Worm (Caenorhabditis elegans): ENCODE data around the gene T10B10.4.

Gene T10B10.4

DNA sequence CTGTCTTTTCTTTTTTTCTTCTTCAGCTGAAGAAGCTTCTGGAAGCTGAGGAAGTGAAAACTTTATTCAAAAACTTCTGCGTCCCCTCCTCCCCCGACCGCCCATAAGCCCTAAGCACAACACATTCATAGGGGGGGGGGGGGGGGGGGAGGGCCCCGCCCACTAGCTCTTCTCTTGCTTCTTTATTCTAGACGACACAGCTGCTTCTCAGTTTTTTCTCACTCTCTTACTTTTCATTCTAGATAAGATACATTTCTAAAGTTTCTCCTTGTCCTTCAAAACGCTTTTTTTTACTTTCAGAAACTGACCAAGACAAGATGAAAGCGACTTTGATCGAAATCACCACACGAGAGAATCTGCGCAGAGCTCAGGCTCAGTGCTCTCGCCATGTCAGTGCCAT lies at the start of gene T10B10.4:
Gene T10B10.4 (plus strand): TSS at position 301 of the 400 bp plus-strand sequence.
- TF ChIP-seq unc-62 (GFP tag; optimal IDR thresholded peaks at IDR 0.05): no peak

DNA sequence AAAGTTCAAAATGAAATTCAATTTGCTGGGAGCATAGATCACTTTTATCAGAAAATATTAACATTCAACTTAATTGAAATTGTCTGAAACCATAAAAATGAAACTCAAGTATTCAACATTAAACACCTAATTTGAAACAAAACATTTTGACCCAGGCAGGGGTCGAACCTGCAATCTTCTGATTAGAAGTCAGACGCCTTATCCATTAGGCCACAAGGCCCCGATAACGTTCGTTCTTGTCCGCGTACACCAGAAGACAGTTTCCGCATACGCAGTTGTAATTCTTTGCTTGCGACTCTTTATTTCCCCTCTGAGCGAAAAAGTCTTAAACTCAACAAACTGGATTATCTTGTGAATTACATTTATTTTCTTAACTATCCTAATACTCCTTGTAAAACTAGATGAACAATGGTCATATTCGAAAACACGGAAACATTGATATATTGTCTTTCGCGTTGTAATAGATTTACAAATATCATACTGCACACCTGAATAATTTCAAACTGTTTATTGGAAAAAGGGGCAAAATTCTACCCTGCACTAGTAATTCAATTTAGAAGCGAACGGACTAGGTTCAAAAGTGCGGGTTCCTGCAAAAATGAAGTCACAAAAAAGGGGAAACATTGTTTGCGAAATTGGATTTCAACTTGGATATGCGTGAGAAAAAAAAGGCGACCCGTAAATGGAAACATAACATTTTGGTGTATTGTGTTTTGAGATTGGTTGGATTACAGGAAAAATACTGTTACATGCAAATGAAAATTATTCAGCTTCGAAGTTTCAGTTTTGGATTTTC lies 43.3 kb upstream of the T10B10.4 start:
- no peak for TF ChIP-seq unc-62 (GFP tag; optimal IDR thresholded peaks at IDR 0.05)

DNA sequence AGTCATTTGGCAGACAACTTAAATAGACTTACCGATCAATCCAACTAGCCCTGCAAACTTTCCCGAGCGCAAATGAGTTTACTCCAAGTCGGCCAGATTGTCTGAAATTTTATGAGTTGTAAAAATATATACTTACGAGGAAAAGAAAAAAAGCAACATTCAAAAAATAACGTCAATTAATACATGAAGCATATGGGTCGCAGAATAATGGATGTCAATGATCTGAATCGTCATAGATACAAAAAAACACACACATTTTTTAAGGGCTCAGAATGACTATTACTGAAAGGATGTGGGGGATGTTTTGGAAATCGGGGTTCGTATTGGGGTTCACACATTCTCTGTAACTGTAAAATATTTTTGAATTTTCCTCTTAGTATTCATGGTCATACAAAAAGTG lies 42.3 kb upstream of the T10B10.4 start, which contains the start of gene unc-7:
Gene unc-7 (minus strand): TSS at position 101 of the 400 bp plus-strand sequence.
- TF ChIP-seq unc-62 (GFP tag; optimal IDR thresholded peaks at IDR 0.05): no peak

DNA sequence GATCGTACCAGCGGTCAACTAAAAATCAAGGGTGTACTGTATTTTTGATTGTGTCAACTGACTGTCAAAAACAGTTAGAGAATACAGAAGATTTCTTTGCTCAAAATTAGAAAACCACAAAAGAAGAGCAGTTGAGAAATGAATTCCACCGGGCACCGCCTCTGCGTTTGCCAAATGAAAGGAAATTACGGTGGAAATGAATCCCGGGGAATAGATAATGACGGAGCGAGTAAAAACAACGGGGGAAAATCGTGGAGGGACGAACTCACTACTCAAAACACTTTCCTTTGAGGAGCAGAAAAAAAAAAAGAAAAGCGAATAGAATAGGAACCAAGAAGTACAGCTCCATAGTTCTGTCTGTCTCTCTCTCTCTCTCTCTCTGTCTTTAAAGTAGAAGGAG lies 41.5 kb upstream of the T10B10.4 start:
- no peak for TF ChIP-seq unc-62 (GFP tag; optimal IDR thresholded peaks at IDR 0.05)

DNA sequence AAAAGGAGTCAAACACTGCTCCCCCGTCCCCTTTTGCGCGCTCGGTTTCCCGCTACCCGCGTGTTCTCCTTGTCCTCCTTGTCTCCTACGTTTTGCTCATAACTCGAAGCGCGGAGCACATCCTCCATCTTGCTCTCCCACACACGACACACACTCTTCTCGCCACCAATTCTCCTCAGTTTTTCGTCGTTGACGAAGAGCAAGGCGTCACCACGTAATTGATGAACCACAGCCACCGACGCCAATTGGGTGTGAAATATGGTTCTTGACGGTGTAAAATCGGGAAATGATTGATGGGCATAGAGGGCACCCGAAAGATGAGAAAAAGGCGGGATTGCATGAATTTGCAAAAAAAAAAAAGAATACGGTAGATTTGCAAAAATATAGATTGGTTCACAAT lies 41.1 kb upstream of the T10B10.4 start:
- TF ChIP-seq unc-62 (GFP tag; optimal IDR thresholded peaks at IDR 0.05): no peak

DNA sequence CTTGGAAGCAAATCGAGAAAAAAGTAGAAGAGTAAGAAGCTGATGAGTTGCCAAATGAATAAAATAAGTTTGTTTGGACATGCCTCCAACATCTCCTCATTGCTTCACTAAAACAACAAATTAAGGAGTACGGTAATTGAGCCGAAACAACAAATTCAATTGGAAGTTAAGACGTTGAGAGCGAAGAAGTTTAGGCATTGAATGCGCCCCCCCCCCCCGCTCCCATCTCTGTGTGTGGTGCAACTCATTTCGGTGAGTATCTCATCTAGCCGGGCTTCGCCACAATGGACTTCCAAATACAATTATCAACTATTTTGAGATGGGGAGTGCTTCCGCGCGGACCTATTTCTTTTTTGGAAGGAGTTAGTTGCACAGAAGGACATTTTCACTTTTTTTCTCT lies 34.9 kb upstream of the T10B10.4 start:
- TF ChIP-seq unc-62 (GFP tag; optimal IDR thresholded peaks at IDR 0.05): no peak

DNA sequence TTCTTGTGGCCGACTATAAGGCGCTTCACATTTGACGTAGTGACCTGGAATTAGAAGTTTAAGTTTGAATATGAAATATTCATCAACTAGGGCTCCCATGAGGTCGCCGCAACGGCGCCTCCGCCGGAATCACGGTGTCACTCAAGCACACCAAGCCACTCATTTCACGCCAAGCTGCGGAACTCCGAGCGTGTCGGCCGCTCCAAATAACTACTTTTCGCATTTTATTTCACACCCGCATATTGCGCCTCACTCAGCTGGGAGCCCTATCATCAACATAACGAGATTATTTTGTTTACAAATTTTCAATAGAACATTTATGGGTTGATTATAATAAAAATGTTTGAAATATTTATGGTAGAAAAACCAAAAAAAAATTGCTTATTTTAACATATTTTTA lies 32.1 kb upstream of the T10B10.4 start:
- no peak for TF ChIP-seq unc-62 (GFP tag; optimal IDR thresholded peaks at IDR 0.05)

DNA sequence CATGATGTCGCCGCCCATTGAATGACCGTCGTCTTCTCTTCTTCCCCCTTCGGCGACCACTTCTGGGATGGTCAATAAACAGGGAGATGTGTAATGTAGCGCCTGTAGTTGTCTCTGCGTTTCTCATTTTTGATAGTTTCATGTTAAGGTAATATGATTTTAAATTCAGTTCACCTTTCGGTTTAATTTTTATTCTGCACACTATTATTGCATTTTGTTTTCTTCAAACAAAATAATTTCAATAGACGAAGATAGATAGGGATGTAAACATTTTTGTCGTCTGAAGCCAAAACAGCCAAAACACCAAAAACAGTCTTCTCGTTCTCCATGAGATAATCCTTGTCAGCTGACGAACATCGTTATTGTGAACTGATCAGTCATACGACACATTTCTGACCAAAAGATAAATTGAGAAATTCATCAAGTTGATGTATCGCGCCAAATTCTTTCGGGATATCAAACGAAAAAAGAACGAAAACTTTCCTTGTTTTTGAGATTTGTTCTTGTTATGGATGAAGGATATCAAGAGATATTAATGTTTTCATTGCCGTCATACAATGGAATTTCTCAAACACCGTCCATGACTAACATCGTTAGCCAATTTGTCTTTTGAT lies 31.1 kb upstream of the T10B10.4 start, which contains the start of gene C11G10.1:
Gene C11G10.1 (minus strand): TSS at position 51 of the 614 bp plus-strand sequence.
- no peak for TF ChIP-seq unc-62 (GFP tag; optimal IDR thresholded peaks at IDR 0.05)

DNA sequence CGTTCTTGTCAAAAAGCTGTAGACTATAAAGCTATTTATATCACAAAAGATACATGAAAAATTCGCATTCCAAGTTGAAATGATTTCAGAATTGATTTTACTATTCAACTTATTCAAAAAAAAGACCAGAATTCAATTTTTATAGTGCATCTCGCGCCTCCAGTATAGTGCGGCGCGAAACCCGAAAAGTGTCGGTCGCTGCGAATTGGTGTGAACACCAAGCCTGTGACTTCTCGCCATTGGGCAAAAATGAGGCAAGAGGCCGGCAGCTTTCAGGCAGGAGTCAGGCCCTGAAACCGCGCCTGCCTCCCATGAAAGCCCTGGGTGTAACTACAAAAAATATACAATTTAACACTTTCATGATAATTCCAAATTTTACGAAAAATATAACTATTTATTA lies 30.6 kb upstream of the T10B10.4 start:
- no peak for TF ChIP-seq unc-62 (GFP tag; optimal IDR thresholded peaks at IDR 0.05)

DNA sequence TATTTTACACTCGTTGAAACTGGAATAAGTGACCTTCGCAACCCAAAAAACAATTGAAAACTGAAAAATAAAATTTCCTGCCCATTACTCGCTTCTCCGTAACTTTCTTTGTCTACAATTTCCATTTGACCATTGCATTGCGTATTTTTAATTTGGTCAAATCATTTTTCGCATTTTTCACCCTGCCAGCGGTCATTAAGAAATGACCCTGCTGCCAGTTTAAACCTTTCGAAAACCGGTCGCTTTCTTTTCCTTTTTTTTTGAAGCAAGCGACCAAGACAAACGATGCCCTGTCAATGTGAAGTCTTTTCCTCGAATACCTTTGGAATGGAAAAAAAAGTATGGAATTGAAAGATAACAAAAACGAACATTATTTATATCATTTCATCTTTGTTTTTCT lies 29.0 kb upstream of the T10B10.4 start:
- TF ChIP-seq unc-62 (GFP tag; optimal IDR thresholded peaks at IDR 0.05): no peak

DNA sequence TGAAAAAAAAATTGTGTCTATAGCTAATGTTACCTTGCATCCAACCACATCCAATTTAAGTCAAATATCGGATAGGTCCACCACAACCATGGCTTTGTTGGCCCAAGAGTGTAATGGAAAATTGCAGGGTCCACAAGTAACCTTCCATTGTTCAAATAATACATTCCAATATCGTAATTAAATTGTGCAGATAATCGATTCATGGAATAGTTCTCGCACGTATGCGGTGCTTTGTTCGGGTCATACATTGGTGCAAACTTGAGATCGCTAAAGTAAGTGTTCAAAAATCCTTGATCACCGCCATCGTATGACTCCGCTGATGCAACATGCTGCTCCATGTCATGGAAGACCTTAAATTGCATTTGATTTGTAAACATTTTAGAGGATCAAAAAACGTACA lies 26.8 kb upstream of the T10B10.4 start:
- no peak for TF ChIP-seq unc-62 (GFP tag; optimal IDR thresholded peaks at IDR 0.05)

DNA sequence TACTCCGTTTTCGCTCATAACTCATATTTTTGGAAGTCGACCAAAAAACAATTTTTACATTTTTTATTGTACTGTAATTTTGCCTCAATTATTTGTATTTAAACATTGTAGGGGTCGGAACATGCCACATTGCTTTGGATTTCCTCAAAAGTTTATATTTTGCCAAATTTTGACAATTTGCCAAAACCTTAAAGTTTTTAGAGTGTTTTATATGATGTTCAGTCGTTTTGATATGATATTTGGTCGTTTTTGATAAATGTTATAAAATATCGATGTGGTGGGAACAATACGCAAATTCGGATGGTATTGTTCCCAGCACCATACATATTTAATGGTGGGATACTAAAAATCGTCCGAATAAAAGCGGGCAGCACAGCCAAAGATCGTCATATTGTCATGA lies 25.8 kb upstream of the T10B10.4 start, which contains the start of gene T10B10.9:
Gene T10B10.9 (plus strand): TSS at position 301 of the 400 bp plus-strand sequence.
- no peak for TF ChIP-seq unc-62 (GFP tag; optimal IDR thresholded peaks at IDR 0.05)

DNA sequence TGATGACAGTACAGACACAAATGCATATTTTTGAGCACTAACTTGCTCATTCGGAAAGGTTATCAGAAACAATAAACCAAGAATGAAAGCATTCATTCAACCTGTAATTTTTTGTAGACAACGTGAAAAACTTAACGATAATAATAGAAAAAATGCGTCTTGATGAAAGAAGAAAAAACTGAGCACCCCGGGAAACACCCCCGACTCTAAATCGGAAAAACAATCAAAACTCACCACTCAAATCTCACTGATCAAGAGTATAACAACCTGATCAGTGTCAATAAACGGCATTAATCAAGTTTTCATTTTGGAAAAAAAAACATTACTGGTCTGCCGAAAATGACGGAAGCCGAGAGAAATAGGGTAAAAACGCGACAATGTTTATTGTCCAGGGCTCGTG lies 23.8 kb upstream of the T10B10.4 start, which contains the start of gene T10B10.8:
Gene T10B10.8 (minus strand): TSS at position 101 of the 400 bp plus-strand sequence.
- no peak for TF ChIP-seq unc-62 (GFP tag; optimal IDR thresholded peaks at IDR 0.05)

DNA sequence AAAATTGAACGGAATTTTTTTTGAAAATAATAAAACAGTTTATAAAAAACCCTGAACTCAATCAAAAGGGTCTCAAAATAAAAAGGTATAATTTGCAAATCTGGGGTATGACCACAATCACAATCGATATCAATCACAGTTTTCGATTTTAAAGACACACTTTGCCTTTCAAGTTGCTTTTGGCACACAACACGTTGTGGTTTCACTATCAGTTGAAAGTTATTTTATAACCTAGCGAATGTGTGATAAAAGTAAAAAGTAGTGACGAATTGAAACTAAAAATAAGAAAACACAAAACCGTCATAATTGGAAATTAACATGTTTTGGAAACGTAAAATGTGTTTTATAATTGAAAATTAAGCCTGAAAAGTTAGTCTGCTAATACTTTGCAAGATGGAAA lies 22.2 kb upstream of the T10B10.4 start:
- TF ChIP-seq unc-62 (GFP tag; optimal IDR thresholded peaks at IDR 0.05): no peak

DNA sequence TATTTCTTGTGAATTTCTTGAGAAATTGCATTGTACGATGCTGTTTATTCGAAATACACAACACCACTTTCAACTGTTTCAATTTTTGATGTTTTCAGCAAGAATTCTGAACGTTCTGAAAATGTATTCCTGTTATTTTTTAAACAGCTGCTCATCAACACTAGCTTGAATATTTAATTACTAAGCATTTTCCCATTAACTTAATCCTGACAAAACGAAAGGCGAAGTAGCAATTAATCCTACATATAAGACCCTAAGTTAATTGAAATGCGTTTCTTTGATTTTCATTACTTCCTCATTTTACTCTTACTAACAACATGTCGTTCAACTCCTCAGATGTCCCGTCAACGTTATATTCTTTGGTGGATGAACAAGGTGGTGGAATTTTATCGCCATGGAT lies 21.5 kb upstream of the T10B10.4 start, which contains the start of gene ocr-3:
Gene ocr-3 (plus strand): TSS at position 301 of the 400 bp plus-strand sequence.
- no peak for TF ChIP-seq unc-62 (GFP tag; optimal IDR thresholded peaks at IDR 0.05)

DNA sequence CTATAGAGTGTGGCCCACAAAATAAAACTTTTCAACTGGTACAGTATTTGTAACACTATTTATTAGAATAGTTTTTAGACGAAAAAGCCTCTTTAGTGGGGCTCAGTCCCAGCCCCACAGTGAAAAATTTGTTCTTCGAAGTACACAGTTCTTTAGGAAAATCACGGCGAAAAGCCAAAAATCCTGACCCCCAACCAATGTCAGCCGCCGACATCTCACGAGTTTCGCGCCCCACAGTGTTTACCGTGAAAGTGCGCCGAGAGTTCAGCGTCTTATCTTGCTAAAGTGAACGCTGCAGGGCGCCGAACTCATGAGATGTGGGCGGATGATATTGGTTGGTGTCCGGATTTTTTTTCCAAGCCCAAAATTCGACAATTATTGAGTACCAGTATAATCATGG lies 19.0 kb upstream of the T10B10.4 start:
- no peak for TF ChIP-seq unc-62 (GFP tag; optimal IDR thresholded peaks at IDR 0.05)
